Worm (Caenorhabditis elegans) whole organism, L1 larva: ENCODE data around the gene btb-6.

ENCODE experiments used
- C04F5.9 ChIP-seq: sonication (generic microtip); optimal IDR thresholded peaks from 2 replicates; lab custom pipeline; 2016; ENCODE audit warnings: missing genetic modification characterization, missing compliant biosample characterization
- ama-1 ChIP-seq: fragments of 150-350 bp; optimal IDR thresholded peaks from 2 replicates; lab custom pipeline; 2014
- lin-39 ChIP-seq: fragments of 150-350 bp; optimal IDR thresholded peaks from 2 replicates; lab custom pipeline; 2014; ENCODE audit warnings: missing biosample characterization, missing genetic modification reagents, missing genetic modification characterization
- mef-2 ChIP-seq: fragments of 150-350 bp; optimal IDR thresholded peaks from 2 replicates; lab custom pipeline; 2014; ENCODE audit warnings: missing biosample characterization, missing genetic modification characterization
- nhr-12 ChIP-seq: sonication (generic microtip); optimal IDR thresholded peaks from 2 replicates; lab custom pipeline; 2017; ENCODE audit warnings: missing biosample characterization, missing genetic modification characterization
- nhr-28 ChIP-seq: fragments of 150-350 bp; optimal IDR thresholded peaks from 2 replicates; lab custom pipeline; 2014; ENCODE audit warnings: missing biosample characterization, missing genetic modification characterization
- skn-1 ChIP-seq: fragments of 150-350 bp; optimal IDR thresholded peaks from 2 replicates; lab custom pipeline; 2014; ENCODE audit warnings: missing biosample characterization, missing genetic modification characterization
- zip-4 ChIP-seq: fragments of 200-800 bp; sonication (Bioruptor generic); optimal IDR thresholded peaks from 2 replicates; lab custom pipeline; 2018; ENCODE audit warnings: mild to moderate bottlenecking, missing genetic modification characterization, moderate library complexity, missing compliant biosample characterization

- TF ChIP-seq nhr-28 (tag; lab: Kevin White, UChicago): no peak
- TF ChIP-seq mef-2 (tag; lab: Kevin White, UChicago): no peak
- no peak for TF ChIP-seq lin-39 (tag; lab: Kevin White, UChicago)
- TF ChIP-seq zip-4 (GFP tag; lab: Kevin White, UChicago): no peak
- no peak for TF ChIP-seq skn-1
- TF ChIP-seq ama-1: no peak
- TF ChIP-seq nhr-12 (tag; lab: Kevin White, UChicago): no peak
- TF ChIP-seq C04F5.9 (tag; lab: Kevin White, UChicago): no peak
Measured at ce11 chrII:1738844-1739243, 23.7 kb downstream of the btb-6 start, which contains the start of the genes irld-9 and irld-33.
